Worm (Caenorhabditis elegans) whole organism, L1 larva: ENCODE data around the gene Y22D7AL.4.
A peak's percentile ranks its signal among the peaks of the same experiment; 100 is the strongest.

ENCODE experiments used
- C04F5.9 ChIP-seq: sonication (generic microtip); optimal IDR thresholded peaks from 2 replicates; lab custom pipeline; 2016; ENCODE audit warnings: missing genetic modification characterization, missing compliant biosample characterization
- alr-1 ChIP-seq: fragments of 200-800 bp; sonication (Bioruptor generic); optimal IDR thresholded peaks from 2 replicates; lab custom pipeline; 2018; ENCODE audit warnings: borderline replicate concordance, mild to moderate bottlenecking, missing genetic modification characterization, missing compliant biosample characterization
- ama-1 ChIP-seq: fragments of 150-350 bp; optimal IDR thresholded peaks from 2 replicates; lab custom pipeline; 2014
- blmp-1 ChIP-seq: fragments of 150-350 bp; optimal IDR thresholded peaks from 2 replicates; lab custom pipeline; 2014; ENCODE audit warnings: missing biosample characterization, missing genetic modification characterization
- ceh-8 ChIP-seq: fragments of 200-800 bp; sonication (Bioruptor generic); optimal IDR thresholded peaks from 2 replicates; lab custom pipeline; 2018; ENCODE audit warnings: mild to moderate bottlenecking, missing genetic modification characterization, moderate library complexity, missing compliant biosample characterization
- ceh-82 ChIP-seq, 3 experiments: fragments of 150-350 bp in 1 of 3; sonication (generic microtip) in 2 of 3; optimal IDR thresholded peaks; 2 replicates each; lab custom pipeline; 2014 to 2017; ENCODE audit warnings: missing biosample characterization in 3 of 3, missing genetic modification characterization in 3 of 3
- ceh-88 ChIP-seq: fragments of 200-800 bp; sonication (Bioruptor generic); IDR thresholded peaks from 2 replicates; pipeline ENCODE4 v1.3.6; 2022; ENCODE audit warnings: missing genetic modification characterization, missing compliant biosample characterization
- ces-1 ChIP-seq: fragments of 150-350 bp; optimal IDR thresholded peaks from 2 replicates; lab custom pipeline; 2014; ENCODE audit warnings: missing biosample characterization, missing genetic modification reagents, missing genetic modification characterization
- dsc-1 ChIP-seq: sonication (generic microtip); optimal IDR thresholded peaks from 2 replicates; lab custom pipeline; 2016; ENCODE audit warnings: mild to moderate bottlenecking, missing genetic modification characterization, missing compliant biosample characterization
- efl-1 ChIP-seq, 4 experiments: fragments of 150-350 bp; optimal IDR thresholded peaks in 3 of 4; peaks in 1 of 4; 1 replicate in 1 of 4; 2 replicates in 3 of 4; lab custom pipeline; 2014; ENCODE audit warnings: missing biosample characterization in 2 of 4, missing genetic modification characterization in 2 of 4, missing genetic modification reagents in 2 of 4
- elt-2 ChIP-seq: sonication (generic microtip); optimal IDR thresholded peaks from 2 replicates; lab custom pipeline; 2016; ENCODE audit warnings: missing genetic modification characterization, mild to moderate bottlenecking, inconsistent platforms, missing compliant biosample characterization, missing genetic modification reagents
- elt-3 ChIP-seq, 6 experiments: fragments of 150-350 bp in 1 of 6; sonication (generic microtip); optimal IDR thresholded peaks; 2 replicates each; lab custom pipeline; 2017 to 2018; ENCODE audit warnings: missing biosample characterization in 6 of 6, missing genetic modification characterization in 6 of 6, inconsistent platforms in 1 of 6
- grh-1 ChIP-seq: fragments of 200-800 bp; sonication (Bioruptor generic); IDR thresholded peaks from 2 replicates; pipeline ENCODE4 v1.3.6; 2022; ENCODE audit warnings: missing genetic modification reagents, missing genetic modification characterization, missing compliant biosample characterization
- isw-1 ChIP-seq: fragments of 200-800 bp; sonication (Bioruptor generic); IDR thresholded peaks from 2 replicates; pipeline ENCODE4 v1.3.6; 2022; ENCODE audit warnings: missing genetic modification characterization, missing compliant biosample characterization
- lin-15B ChIP-seq: fragments of 150-350 bp; sonication (generic microtip); optimal IDR thresholded peaks from 3 replicates; lab custom pipeline; 2014; ENCODE audit warnings: missing biosample characterization, missing genetic modification characterization
- lir-3 ChIP-seq: sonication (generic microtip); optimal IDR thresholded peaks from 2 replicates; lab custom pipeline; 2016; ENCODE audit warnings: mild to moderate bottlenecking, missing genetic modification characterization, moderate library complexity, missing compliant biosample characterization; ENCODE audit not compliant: poor library complexity
- mab-9 ChIP-seq: fragments of 200-800 bp; sonication (Bioruptor generic); IDR thresholded peaks from 2 replicates; pipeline ENCODE4 v1.3.6; 2022; ENCODE audit warnings: missing genetic modification reagents, missing genetic modification characterization, missing compliant biosample characterization
- mdl-1 ChIP-seq, 2 experiments: fragments of 150-350 bp; optimal IDR thresholded peaks; 2 replicates each; lab custom pipeline; 2014 to 2017; ENCODE audit warnings: missing biosample characterization in 2 of 2, missing genetic modification characterization in 2 of 2, inconsistent platforms in 1 of 2
- nhr-11 ChIP-seq: fragments of 150-350 bp; optimal IDR thresholded peaks from 2 replicates; lab custom pipeline; 2014; ENCODE audit warnings: missing biosample characterization, missing genetic modification characterization
- nhr-12 ChIP-seq: sonication (generic microtip); optimal IDR thresholded peaks from 2 replicates; lab custom pipeline; 2017; ENCODE audit warnings: missing biosample characterization, missing genetic modification characterization
- nhr-237 ChIP-seq: fragments of 150-350 bp; optimal IDR thresholded peaks from 2 replicates; lab custom pipeline; 2014; ENCODE audit warnings: missing biosample characterization, missing genetic modification characterization
- nhr-71 ChIP-seq: sonication (generic microtip); optimal IDR thresholded peaks from 2 replicates; lab custom pipeline; 2016; ENCODE audit warnings: mild to moderate bottlenecking, missing genetic modification characterization, moderate library complexity, missing compliant biosample characterization
- nhr-84 ChIP-seq: sonication (generic microtip); optimal IDR thresholded peaks from 2 replicates; lab custom pipeline; 2017; ENCODE audit warnings: missing biosample characterization, missing genetic modification characterization
- nhr-85 ChIP-seq: sonication (generic microtip); peaks from one replicate; lab custom pipeline; 2016; ENCODE audit warnings: missing genetic modification characterization, inconsistent platforms, missing compliant biosample characterization
- nhr-90 ChIP-seq: sonication (generic microtip); optimal IDR thresholded peaks from 2 replicates; lab custom pipeline; 2016; ENCODE audit warnings: mild to moderate bottlenecking, missing genetic modification characterization, missing compliant biosample characterization; ENCODE audit not compliant: poor library complexity
- pax-3 ChIP-seq: fragments of 200-800 bp; sonication (Bioruptor generic); optimal IDR thresholded peaks from 2 replicates; lab custom pipeline; 2018; ENCODE audit warnings: mild to moderate bottlenecking, missing genetic modification characterization, moderate library complexity, missing compliant biosample characterization
- pqm-1 ChIP-seq: sonication (generic microtip); optimal IDR thresholded peaks from 3 replicates; lab custom pipeline; 2017; ENCODE audit warnings: missing biosample characterization, missing genetic modification characterization
- skn-1 ChIP-seq: fragments of 150-350 bp; optimal IDR thresholded peaks from 2 replicates; lab custom pipeline; 2014; ENCODE audit warnings: missing biosample characterization, missing genetic modification characterization
- snpc-4 ChIP-seq: fragments of 150-350 bp; optimal IDR thresholded peaks from 2 replicates; lab custom pipeline; 2014; ENCODE audit warnings: missing biosample characterization, missing genetic modification characterization
- snu-23 ChIP-seq: sonication (generic microtip); optimal IDR thresholded peaks from 2 replicates; lab custom pipeline; 2016; ENCODE audit warnings: missing genetic modification characterization, missing compliant biosample characterization
- sox-4 ChIP-seq: sonication (generic microtip); optimal IDR thresholded peaks from 2 replicates; lab custom pipeline; 2016; ENCODE audit warnings: missing genetic modification characterization, missing compliant biosample characterization
- swsn-7 ChIP-seq: sonication (generic microtip); optimal IDR thresholded peaks from 2 replicates; lab custom pipeline; 2016; ENCODE audit warnings: missing genetic modification characterization, missing compliant biosample characterization
- tbx-2 ChIP-seq: sonication (generic microtip); optimal IDR thresholded peaks from 2 replicates; lab custom pipeline; 2016; ENCODE audit warnings: missing genetic modification characterization, missing compliant biosample characterization
- tlp-1 ChIP-seq: fragments of 150-350 bp; optimal IDR thresholded peaks from 2 replicates; lab custom pipeline; 2014; ENCODE audit warnings: missing biosample characterization, missing genetic modification characterization
- unc-130 ChIP-seq: fragments of 150-350 bp; optimal IDR thresholded peaks from 2 replicates; lab custom pipeline; 2017; ENCODE audit warnings: missing biosample characterization, missing genetic modification characterization, inconsistent platforms
- unc-30 ChIP-seq: sonication (generic microtip); optimal IDR thresholded peaks from 2 replicates; lab custom pipeline; 2017; ENCODE audit warnings: missing biosample characterization, missing genetic modification characterization
- unc-62 ChIP-seq: fragments of 150-350 bp; optimal IDR thresholded peaks from 2 replicates; lab custom pipeline; 2014; ENCODE audit warnings: missing biosample characterization, missing genetic modification reagents, missing genetic modification characterization
- vab-15 ChIP-seq: sonication (generic microtip); optimal IDR thresholded peaks from 2 replicates; lab custom pipeline; 2017; ENCODE audit warnings: missing genotype, mild to moderate bottlenecking, missing genetic modification characterization, missing compliant biosample characterization
- ztf-4 ChIP-seq: fragments of 150-350 bp; optimal IDR thresholded peaks from 2 replicates; lab custom pipeline; 2014; ENCODE audit warnings: missing biosample characterization, missing genetic modification characterization

The Y22D7AL.4 gene

DNA sequence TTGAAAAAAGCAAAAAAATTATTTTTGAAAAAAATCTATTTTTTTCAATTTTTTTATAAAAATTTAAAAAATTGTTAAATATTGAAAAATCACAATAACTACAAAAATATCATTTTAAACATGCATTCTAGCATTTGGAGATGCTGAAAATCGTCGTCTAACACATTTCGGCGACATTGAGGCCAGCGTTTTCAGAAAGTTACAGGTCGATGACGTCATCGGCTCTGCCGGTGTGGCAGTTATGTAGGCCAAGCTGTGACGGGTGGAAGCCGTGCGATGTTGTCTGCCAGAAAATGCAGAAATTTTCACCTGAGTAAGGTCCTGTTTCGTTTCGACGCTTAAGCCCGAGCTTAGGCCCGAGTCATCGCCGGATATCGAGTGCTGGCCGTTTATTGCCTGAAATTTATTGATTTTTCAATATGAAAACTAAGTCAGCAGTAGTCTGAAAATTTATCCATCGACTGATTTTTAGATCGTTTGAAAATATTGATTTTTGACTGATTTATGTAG lies 39.4 kb downstream of the Y22D7AL.4 start, which contains the start of gene Y22D7AR.3:
Y22D7AR.3 (minus strand) TSS at position 51 of the 510 bp plus-strand sequence.
- no peak for TF ChIP-seq pax-3 (tag; lab: Kevin White, UChicago)
- TF ChIP-seq nhr-11: no peak
- TF ChIP-seq efl-1 (optimal IDR thresholded peaks at IDR 0.05; lab: Kevin White, UChicago): no peak
- TF ChIP-seq efl-1 (GFP tag; optimal IDR thresholded peaks at IDR 0.05 in 1 of 2; lab: Kevin White, UChicago): peak in 1 of 2 experiments; percentile 72

DNA sequence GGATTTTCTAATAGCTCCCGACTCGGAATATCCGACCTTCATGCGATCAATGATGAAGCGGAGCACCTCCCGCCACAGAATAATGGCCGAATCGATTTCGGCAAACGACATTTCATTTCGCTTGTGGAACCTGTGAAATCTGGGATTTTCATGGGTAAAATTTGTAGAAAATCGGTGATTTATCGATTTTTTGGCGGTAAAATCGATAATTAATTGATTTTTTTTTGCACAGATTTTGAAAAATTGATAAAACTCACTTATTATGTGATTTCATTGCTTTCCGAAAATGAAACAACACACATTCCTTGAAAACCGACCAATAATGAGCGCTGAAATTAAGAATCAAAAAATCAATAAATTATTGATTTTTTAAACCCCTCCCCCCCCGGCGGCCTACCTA lies 40.5 kb downstream of the Y22D7AL.4 start:
- TF ChIP-seq tbx-2 (tag; lab: Kevin White, UChicago) (no peak), nhr-11 (no peak), grh-1 (GFP tag; lab: Robert Waterston, UW) (0 out of 2 replicates have a peak, but pooled peaks have one; percentile 16), nhr-90 (tag; lab: Kevin White, UChicago) (no peak), alr-1 (no peak), elt-2 (no peak), snpc-4 (tag; lab: Kevin White, UChicago) (no peak), isw-1 (GFP tag; lab: Robert Waterston, UW) (no peak), nhr-71 (tag; lab: Kevin White, UChicago) (no peak), nhr-237 (tag; lab: Kevin White, UChicago) (no peak), swsn-7 (no peak), unc-62 (GFP tag; lab: Kevin White, UChicago) (no peak), lir-3 (tag; lab: Kevin White, UChicago) (no peak), blmp-1 (tag; lab: Kevin White, UChicago) (no peak), nhr-85 (tag; lab: Kevin White, UChicago) (peak; percentile 32)

ce11 chrIII:1668519-1668918 lies 42.1 kb downstream of the Y22D7AL.4 start, which contains the start of gene glb-30:
Gene glb-30 (minus strand): TSS chrIII:1668619.
- TF ChIP-seq ceh-82 (tag; optimal IDR thresholded peaks at IDR 0.05; lab: Kevin White, UChicago) (no peak), ceh-8 (GFP tag; lab: Kevin White, UChicago) (no peak), dsc-1 (tag; lab: Kevin White, UChicago) (no peak), nhr-11 (no peak), grh-1 (GFP tag; lab: Robert Waterston, UW) (no peak), elt-3 (tag; optimal IDR thresholded peaks at IDR 0.05; lab: Kevin White, UChicago) (no peak), mab-9 (GFP tag; lab: Robert Waterston, UW) (no peak), ztf-4 (no peak), ama-1 (no peak), nhr-84 (no peak), sox-4 (no peak), snu-23 (GFP tag; lab: Kevin White, UChicago) (no peak), unc-30 (no peak), C04F5.9 (tag; lab: Kevin White, UChicago) (no peak), tlp-1 (tag; lab: Kevin White, UChicago) (no peak), vab-15 (tag; lab: Kevin White, UChicago) (no peak), skn-1 (no peak), lin-15B (no peak)

DNA sequence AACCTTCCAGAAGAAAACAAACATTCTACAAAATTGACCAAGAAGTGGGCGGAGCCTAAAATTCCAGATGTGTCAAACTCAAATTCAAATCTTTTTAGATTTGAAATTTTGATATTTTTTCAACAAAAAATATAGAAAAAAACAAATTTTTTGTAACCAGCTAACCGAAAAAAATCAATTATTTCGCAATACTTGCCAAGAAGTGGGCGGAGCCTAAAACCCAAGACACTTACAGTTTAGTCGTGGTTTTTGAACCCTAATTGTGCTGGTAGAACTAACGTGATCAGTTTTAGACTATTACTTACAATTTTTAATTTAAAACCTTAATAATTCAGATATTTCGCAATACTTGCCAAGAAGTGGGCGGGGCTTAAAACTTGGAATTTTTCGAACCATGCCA lies 46.9 kb downstream of the Y22D7AL.4 start:
- TF ChIP-seq ces-1 (no peak), ceh-88 (no peak), pqm-1 (tag; lab: Kevin White, UChicago) (no peak), unc-130 (tag; lab: Kevin White, UChicago) (no peak), nhr-12 (tag; lab: Kevin White, UChicago) (no peak), mdl-1 (tag; optimal IDR thresholded peaks at IDR 0.05; lab: Kevin White, UChicago) (no peak)
